Worm (Caenorhabditis elegans) whole organism, late embryonic: ENCODE data around the gene T04G9.4.

Experiments
- C38D4.7 ChIP-seq: fragments of 200-800 bp; sonication (Bioruptor generic); optimal IDR thresholded peaks from 2 replicates; lab custom pipeline; 2018; ENCODE audit warnings: mild to moderate bottlenecking, missing genetic modification characterization, moderate library complexity, missing compliant biosample characterization
- ceh-14 ChIP-seq: sonication (generic microtip); optimal IDR thresholded peaks from 2 replicates; lab custom pipeline; 2016; ENCODE audit warnings: missing genotype, missing genetic modification characterization, missing compliant biosample characterization
- ceh-2 ChIP-seq: sonication (generic microtip); optimal IDR thresholded peaks from 2 replicates; lab custom pipeline; 2016; ENCODE audit warnings: missing genotype, missing genetic modification characterization, missing compliant biosample characterization
- dve-1 ChIP-seq: sonication (generic microtip); optimal IDR thresholded peaks from 2 replicates; lab custom pipeline; 2017; ENCODE audit warnings: antibody characterized with exemption, mild to moderate bottlenecking, missing genetic modification characterization, missing compliant biosample characterization
- fax-1 ChIP-seq: sonication (generic microtip); optimal IDR thresholded peaks from 2 replicates; lab custom pipeline; 2016; ENCODE audit warnings: missing genotype, missing genetic modification characterization, missing compliant biosample characterization
- madf-2 ChIP-seq: sonication (generic microtip); optimal IDR thresholded peaks from 2 replicates; lab custom pipeline; 2017; ENCODE audit warnings: missing genetic modification characterization, missing compliant biosample characterization
- pag-3 ChIP-seq: sonication (generic microtip); optimal IDR thresholded peaks from 2 replicates; lab custom pipeline; 2016; ENCODE audit warnings: missing compliant biosample characterization, missing genetic modification characterization, borderline replicate concordance

DNA sequence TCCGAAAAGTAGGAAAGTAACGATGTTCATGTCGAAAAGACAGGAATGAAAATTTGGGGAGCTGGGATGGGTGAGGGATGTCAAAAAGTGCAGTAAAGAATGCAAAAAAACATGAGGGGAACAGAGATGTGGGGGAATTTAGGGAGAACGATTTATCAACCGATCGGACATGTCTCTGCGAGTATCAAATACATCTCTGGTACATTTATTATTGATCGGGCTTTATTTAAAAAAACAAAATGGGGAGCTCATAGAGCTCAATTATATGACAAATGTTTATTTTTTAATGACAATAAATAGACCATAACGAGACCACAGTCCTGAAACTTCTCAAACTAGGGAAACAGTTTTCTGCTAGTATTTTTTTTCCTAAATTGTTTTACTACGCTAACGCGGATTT, 38.4 kb downstream of the T04G9.4 start, which contains the start of gene F25E2.2:
- TF ChIP-seq ceh-2 (tag; lab: Kevin White, UChicago) (no peak), ceh-14 (no peak), dve-1 (tag; lab: Kevin White, UChicago) (no peak), madf-2 (tag; lab: Kevin White, UChicago) (no peak), pag-3 (tag; lab: Kevin White, UChicago) (no peak), fax-1 (tag; lab: Kevin White, UChicago) (no peak), C38D4.7 (GFP tag; lab: Kevin White, UChicago) (no peak)
